Fruit fly (Drosophila melanogaster) whole organism, adult: Measurements from ENCODE around the gene Obp8a.

Experiments used
- CG11617 ChIP-seq: fragments of 200-800 bp; sonication (Bioruptor generic); optimal IDR thresholded peaks from 2 replicates; lab custom pipeline; 2017; ENCODE audit warnings: mild to moderate bottlenecking, missing biosample characterization, missing genetic modification reagents, missing genetic modification characterization
- CG12768 ChIP-seq: fragments of 200-800 bp; sonication (Bioruptor generic); optimal IDR thresholded peaks from 2 replicates; lab custom pipeline; 2017; ENCODE audit warnings: missing biosample characterization, missing genetic modification characterization, mild to moderate bottlenecking, moderate library complexity, missing genetic modification reagents
- CG14711 ChIP-seq: fragments of 200-800 bp; sonication (Bioruptor generic); optimal IDR thresholded peaks from 2 replicates; lab custom pipeline; 2018; ENCODE audit warnings: missing biosample characterization, mild to moderate bottlenecking, missing genetic modification characterization, moderate library complexity
- CG1620 ChIP-seq: fragments of 200-800 bp; sonication (Bioruptor generic); optimal IDR thresholded peaks from 2 replicates; lab custom pipeline; 2016; ENCODE audit warnings: missing biosample characterization, missing genetic modification characterization
- CG33017 ChIP-seq: fragments of 200-800 bp; sonication (Bioruptor generic); optimal IDR thresholded peaks from 2 replicates; lab custom pipeline; 2018; ENCODE audit warnings: missing biosample characterization, mild to moderate bottlenecking, missing genetic modification characterization, moderate library complexity
- CG5204 ChIP-seq: fragments of 200-800 bp; sonication (Bioruptor generic); optimal IDR thresholded peaks from 2 replicates; lab custom pipeline; 2016; ENCODE audit warnings: missing biosample characterization, missing genetic modification characterization
- Crg-1 ChIP-seq: fragments of 200-800 bp; sonication (Bioruptor generic); optimal IDR thresholded peaks from 2 replicates; lab custom pipeline; 2016; ENCODE audit warnings: missing biosample characterization, missing genetic modification characterization
- bab1 ChIP-seq: fragments of 200-800 bp; sonication (Bioruptor generic); optimal IDR thresholded peaks from 3 replicates; lab custom pipeline; 2019; ENCODE audit warnings: missing biosample characterization, mild to moderate bottlenecking, missing genetic modification characterization, moderate library complexity
- cnc ChIP-seq, 2 experiments: fragments of >200 bp; optimal IDR thresholded peaks; 2 replicates each; lab custom pipeline; 2017
- ovo ChIP-seq: fragments of 200-800 bp; sonication (Bioruptor generic); optimal IDR thresholded peaks from 2 replicates; lab custom pipeline; 2016; ENCODE audit warnings: missing biosample characterization, missing genetic modification characterization

- TF ChIP-seq Crg-1, result no peak
- TF ChIP-seq CG12768, result no peak
- no peak for TF ChIP-seq cnc (optimal IDR thresholded peaks at IDR 0.05; lab: Kevin White, UChicago)
- TF ChIP-seq CG33017, result no peak
- no peak for TF ChIP-seq ovo (GFP tag; lab: Kevin White, UChicago)
- TF ChIP-seq CG14711 (tag; lab: Kevin White, UChicago), result no peak
- TF ChIP-seq CG11617 (GFP tag; lab: Kevin White, UChicago), result no peak
- no peak for TF ChIP-seq CG5204 (GFP tag; lab: Kevin White, UChicago)
- no peak for TF ChIP-seq CG1620 (GFP tag; lab: Kevin White, UChicago)
- no peak for TF ChIP-seq bab1 (GFP tag; lab: Kevin White, UChicago)
Measured at dm6 chrX:9214576-9214975, at the start of gene Obp8a.
